Worm (Caenorhabditis elegans): ENCODE measurements around the gene tbce-1.
A peak's percentile ranks its signal among the peaks of the same experiment; 100 is the strongest.

The tbce-1 gene

DNA sequence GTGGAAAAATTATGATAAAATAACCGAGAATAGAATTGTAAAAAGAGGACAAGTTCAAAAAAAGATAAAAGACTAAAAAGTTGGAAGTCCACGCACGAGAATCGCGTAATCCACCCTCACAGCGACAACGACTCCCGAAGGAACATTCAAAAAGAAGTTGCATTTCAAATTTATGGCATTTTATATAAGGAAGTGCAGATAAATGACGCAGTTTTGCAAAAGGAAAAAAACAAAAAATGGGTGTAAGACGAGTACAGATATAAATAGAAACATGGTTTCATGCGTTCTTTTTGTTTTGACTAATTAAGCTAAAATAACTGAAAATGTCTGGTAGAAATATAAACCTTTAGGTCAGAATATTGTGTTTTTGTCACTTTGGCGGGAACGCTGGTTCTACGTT lies 11.3 kb upstream of the tbce-1 start:
- no peak for TF ChIP-seq dao-5 (tag; optimal IDR thresholded peaks at IDR 0.05)
- TF ChIP-seq him-1 (tag; optimal IDR thresholded peaks at IDR 0.05), result no peak
- TF ChIP-seq W03F9.2 (tag; optimal IDR thresholded peaks at IDR 0.05), result no peak

ce11 chrIV:8286352-8286751 lies 8.1 kb upstream of the tbce-1 start, which contains the start of gene K07H8.9:
Gene K07H8.9, minus strand, starts transcription at chrIV:8286476.
- TF ChIP-seq dao-5 (tag; optimal IDR thresholded peaks at IDR 0.05) (no peak), him-1 (tag; optimal IDR thresholded peaks at IDR 0.05) (no peak), W03F9.2 (tag; optimal IDR thresholded peaks at IDR 0.05) (no peak)

- TF ChIP-seq dao-5 (tag; optimal IDR thresholded peaks at IDR 0.05) (no peak), W03F9.2 (tag; optimal IDR thresholded peaks at IDR 0.05) (no peak), him-1 (tag; optimal IDR thresholded peaks at IDR 0.05) (no peak)
Observed at ce11 chrIV:8287287-8287686, 7.2 kb upstream of the tbce-1 start.

DNA sequence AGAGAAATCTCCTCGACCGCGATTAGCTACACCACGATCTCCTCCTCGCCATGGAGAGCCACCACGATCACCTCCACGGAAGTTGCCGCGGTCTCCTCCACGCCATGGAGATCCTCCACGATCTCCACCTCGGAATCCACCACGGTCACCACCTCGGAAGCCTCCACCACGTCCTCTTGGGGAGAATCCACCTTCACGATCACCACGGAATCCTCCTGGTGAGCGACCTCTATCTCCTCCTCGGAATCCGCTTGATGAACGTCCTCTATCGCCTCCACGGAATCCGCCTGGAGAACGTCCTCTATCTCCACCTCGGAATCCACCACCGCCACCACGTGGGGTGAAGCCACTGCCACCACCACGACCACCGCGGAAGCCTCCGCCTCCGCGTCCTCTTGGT lies 5.4 kb upstream of the tbce-1 start:
- TF ChIP-seq him-1 (tag; optimal IDR thresholded peaks at IDR 0.05) (no peak), dao-5 (tag; optimal IDR thresholded peaks at IDR 0.05) (no peak)

- TF ChIP-seq dao-5 (tag; optimal IDR thresholded peaks at IDR 0.05) (no peak), him-1 (tag; optimal IDR thresholded peaks at IDR 0.05) (no peak), W03F9.2 (tag; optimal IDR thresholded peaks at IDR 0.05) (no peak)
Observed at ce11 chrIV:8289505-8289579, 5.1 kb upstream of the tbce-1 start, which contains the start of gene nucl-1. Gene nucl-1, minus strand, starts transcription at chrIV:8289530.

DNA sequence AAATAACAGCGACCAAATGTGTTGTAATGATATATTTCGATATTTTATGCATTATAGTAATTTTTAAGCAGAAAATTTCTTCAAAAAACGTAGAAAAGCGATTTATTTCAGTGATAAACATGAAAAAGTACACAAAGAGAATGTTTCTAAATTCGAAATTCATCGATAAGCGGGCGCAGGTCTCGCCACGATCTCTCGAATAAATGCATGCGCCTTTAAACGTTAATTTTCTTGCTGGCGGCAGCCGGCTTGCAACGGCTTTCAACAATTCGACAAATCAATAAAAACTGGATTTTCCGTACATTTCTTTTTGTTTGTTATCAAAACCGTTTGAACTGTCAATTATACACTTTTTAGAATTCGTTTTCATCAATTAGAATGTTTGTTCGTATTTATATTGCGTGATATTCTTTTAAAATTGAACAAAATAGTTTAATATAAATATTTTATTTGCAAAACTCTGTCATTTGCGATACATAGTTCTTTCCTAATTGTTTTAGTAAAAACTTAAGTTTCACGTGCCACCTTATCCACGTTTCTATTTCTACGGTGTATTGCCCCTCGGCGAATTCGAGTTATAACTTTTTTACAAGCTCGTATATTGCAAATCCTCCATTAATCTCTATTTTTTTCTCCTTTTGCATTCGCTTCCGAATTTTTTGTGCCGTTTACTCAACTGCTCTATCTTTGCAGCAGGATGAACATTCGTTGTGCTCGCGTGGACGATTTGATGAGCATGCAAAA lies 4.7 kb upstream of the tbce-1 start, which contains the start of gene daf-31:
daf-31 (plus strand) TSS at position 694 of the 744 bp plus-strand sequence.
- TF ChIP-seq dao-5 (tag; optimal IDR thresholded peaks at IDR 0.05) (no peak), W03F9.2 (tag; optimal IDR thresholded peaks at IDR 0.05) (peak; percentile 39), him-1 (tag; optimal IDR thresholded peaks at IDR 0.05) (no peak)

- TF ChIP-seq W03F9.2 (tag; optimal IDR thresholded peaks at IDR 0.05) (no peak), dao-5 (tag; optimal IDR thresholded peaks at IDR 0.05) (no peak), him-1 (tag; optimal IDR thresholded peaks at IDR 0.05) (no peak)
Observed at ce11 chrIV:8291232-8291631, 3.3 kb upstream of the tbce-1 start, which contains the start of gene K07H8.2. Gene K07H8.2, plus strand, starts transcription at chrIV:8291532.

DNA sequence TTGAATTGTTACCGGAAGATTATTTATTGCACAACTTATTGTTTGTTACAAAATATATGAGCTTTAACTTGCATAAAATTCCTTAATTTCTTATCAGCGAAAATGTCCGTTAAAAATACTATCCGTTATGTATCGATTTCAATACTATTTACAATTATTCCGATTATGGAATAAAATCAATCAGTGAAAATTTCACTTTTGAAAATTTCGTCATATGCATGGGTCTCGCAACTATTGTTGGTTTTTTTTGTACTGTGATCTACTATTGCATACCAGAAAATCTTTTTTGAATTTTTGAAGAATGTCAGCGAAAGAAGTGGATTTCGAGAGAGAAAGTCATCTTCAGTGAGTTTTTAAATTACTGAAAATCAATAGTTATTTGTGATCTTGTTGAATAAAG lies 2.7 kb downstream of the tbce-1 start, which contains the start of gene nprl-3:
nprl-3 (plus strand) TSS at position 301 of the 400 bp plus-strand sequence.
- TF ChIP-seq W03F9.2 (tag; optimal IDR thresholded peaks at IDR 0.05) (no peak), dao-5 (tag; optimal IDR thresholded peaks at IDR 0.05) (no peak), him-1 (tag; optimal IDR thresholded peaks at IDR 0.05) (no peak)

DNA sequence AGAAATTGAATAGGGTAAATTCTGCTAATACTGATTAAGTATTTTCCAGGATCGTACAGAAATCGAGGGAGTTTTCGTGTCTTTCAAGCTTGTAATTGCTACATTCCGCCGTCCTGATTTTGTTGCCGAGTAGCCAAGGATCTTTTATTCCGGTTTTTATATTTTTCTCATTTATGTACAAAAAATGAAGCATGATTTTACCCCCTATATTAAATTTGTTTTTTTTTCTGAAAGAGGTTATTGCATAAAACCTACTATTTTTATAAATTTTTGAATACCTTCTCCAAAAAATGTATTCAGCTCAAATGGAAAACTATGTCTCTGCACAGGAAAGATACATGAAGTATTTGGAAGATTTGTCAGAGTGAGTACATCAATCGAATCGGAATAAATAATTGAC lies 5.1 kb downstream of the tbce-1 start, which contains the start of gene F35H10.6:
F35H10.6 (plus strand) TSS at position 301 of the 400 bp plus-strand sequence.
- TF ChIP-seq dao-5 (tag; optimal IDR thresholded peaks at IDR 0.05), result no peak
- no peak for TF ChIP-seq W03F9.2 (tag; optimal IDR thresholded peaks at IDR 0.05)
- no peak for TF ChIP-seq him-1 (tag; optimal IDR thresholded peaks at IDR 0.05)

DNA sequence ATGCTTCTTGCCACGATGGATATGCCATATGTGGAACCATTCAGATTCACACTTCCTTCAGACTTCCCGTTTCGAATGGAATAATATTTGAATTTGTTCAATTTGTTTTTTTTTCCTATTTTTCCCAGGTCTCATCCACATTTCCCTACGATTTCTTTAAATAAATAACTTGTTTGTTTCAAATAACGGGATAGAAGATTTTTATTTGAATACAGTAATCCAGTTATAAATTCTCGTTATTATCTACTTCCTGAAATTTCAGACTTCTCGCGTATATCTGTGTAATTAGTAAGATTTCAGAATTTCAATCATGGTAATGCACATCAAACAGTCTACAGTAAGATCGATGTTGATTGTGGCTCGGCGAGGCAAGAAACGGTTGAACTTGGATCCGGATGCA lies 6.0 kb downstream of the tbce-1 start, which contains the start of gene F35H10.5:
F35H10.5 (plus strand) TSS at position 301 of the 400 bp plus-strand sequence.
- TF ChIP-seq W03F9.2 (tag; optimal IDR thresholded peaks at IDR 0.05) (no peak), him-1 (tag; optimal IDR thresholded peaks at IDR 0.05) (no peak), dao-5 (tag; optimal IDR thresholded peaks at IDR 0.05) (no peak)

DNA sequence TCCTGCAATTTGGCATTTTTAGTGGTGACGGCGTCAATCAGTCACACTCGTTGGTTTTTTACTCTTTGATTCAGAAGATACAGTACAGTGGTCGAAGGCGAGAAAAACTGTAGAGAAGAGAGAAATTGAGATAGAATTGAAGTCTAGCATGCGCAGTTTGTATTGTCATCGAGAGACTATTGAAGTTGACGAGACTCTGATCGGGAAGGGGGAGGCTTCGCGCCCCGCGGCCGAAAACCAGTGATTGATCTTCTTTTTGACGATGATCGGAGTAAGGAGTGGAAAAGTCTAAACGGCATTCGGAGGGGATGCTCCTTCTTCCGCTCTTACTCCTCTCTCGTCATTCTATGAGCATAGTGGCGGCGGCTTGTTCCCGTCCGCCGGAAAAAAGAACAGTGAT lies 7.4 kb downstream of the tbce-1 start:
- TF ChIP-seq dao-5 (tag; optimal IDR thresholded peaks at IDR 0.05) (no peak), him-1 (tag; optimal IDR thresholded peaks at IDR 0.05) (no peak), W03F9.2 (tag; optimal IDR thresholded peaks at IDR 0.05) (no peak)

ce11 chrIV:8302648-8303161 lies 8.2 kb downstream of the tbce-1 start:
- TF ChIP-seq W03F9.2 (tag; optimal IDR thresholded peaks at IDR 0.05) (no peak), dao-5 (tag; optimal IDR thresholded peaks at IDR 0.05) (no peak), him-1 (tag; optimal IDR thresholded peaks at IDR 0.05) (no peak)

ce11 chrIV:8303668-8304067 lies 9.2 kb downstream of the tbce-1 start, which contains the start of gene vha-5:
Gene vha-5, plus strand, starts transcription at chrIV:8303968.
- TF ChIP-seq W03F9.2 (tag; optimal IDR thresholded peaks at IDR 0.05), result no peak
- TF ChIP-seq dao-5 (tag; optimal IDR thresholded peaks at IDR 0.05), result no peak
- no peak for TF ChIP-seq him-1 (tag; optimal IDR thresholded peaks at IDR 0.05)

DNA sequence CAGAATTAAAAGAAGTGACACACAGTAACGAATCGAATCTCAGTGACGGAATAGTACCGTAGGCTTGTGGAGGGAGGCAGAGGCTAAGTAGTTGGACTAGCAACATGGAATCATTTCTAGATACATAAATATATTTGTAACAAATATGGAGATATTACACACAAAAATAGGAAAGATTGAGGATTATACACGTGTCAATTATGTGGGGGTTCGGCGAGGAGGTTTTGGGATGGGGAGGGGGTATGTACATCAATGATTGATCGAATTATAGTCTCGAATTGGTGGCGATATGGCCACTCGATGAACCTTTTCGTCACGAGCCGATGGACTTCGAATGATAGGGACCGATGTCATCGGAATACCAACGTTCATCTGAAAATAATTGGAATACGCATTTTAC lies 12.9 kb downstream of the tbce-1 start:
- no peak for TF ChIP-seq him-1 (tag; optimal IDR thresholded peaks at IDR 0.05)
- TF ChIP-seq W03F9.2 (tag; optimal IDR thresholded peaks at IDR 0.05), result no peak
- no peak for TF ChIP-seq dao-5 (tag; optimal IDR thresholded peaks at IDR 0.05)

DNA sequence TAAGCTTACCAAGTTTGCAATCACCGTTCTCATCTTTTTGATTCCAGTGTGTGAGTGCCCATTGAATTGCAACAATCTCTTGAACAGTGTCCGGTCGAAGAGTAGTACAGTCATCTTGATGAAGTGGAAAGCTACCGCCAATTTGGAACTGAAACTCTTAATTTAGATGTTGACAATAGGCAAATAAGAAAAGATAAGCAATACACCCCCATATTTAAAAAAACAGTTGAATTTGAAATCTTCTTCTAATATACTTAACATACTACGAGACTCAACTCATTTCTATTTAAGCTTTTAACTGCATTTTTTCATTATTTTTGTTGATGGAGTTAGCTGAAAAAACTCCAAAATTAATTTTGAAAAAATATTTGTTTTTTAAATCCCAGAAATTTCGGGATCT lies 17.6 kb downstream of the tbce-1 start:
- TF ChIP-seq W03F9.2 (tag; optimal IDR thresholded peaks at IDR 0.05) (no peak), him-1 (tag; optimal IDR thresholded peaks at IDR 0.05) (no peak), dao-5 (tag; optimal IDR thresholded peaks at IDR 0.05) (no peak)

All from whole organism, L4/young adult.